Worm (Caenorhabditis elegans) whole organism, L1 larva: Measurements from ENCODE around the gene rpl-21.

Experiments
- ama-1 ChIP-seq: fragments of 150-350 bp; optimal IDR thresholded peaks from 2 replicates; lab custom pipeline; 2014
- blmp-1 ChIP-seq: fragments of 150-350 bp; optimal IDR thresholded peaks from 2 replicates; lab custom pipeline; 2014; ENCODE audit warnings: missing biosample characterization, missing genetic modification characterization
- ceh-90 ChIP-seq: sonication (generic microtip); optimal IDR thresholded peaks from 2 replicates; lab custom pipeline; 2016; ENCODE audit warnings: missing genetic modification characterization, missing compliant biosample characterization
- fkh-10 ChIP-seq: sonication (generic microtip); optimal IDR thresholded peaks from 2 replicates; lab custom pipeline; 2017; ENCODE audit warnings: missing biosample characterization, missing genetic modification reagents, missing genetic modification characterization
- fos-1 ChIP-seq: fragments of 150-350 bp; optimal IDR thresholded peaks from 2 replicates; lab custom pipeline; 2014; ENCODE audit warnings: missing biosample characterization, missing genetic modification characterization
- irx-1 ChIP-seq: sonication (generic microtip); optimal IDR thresholded peaks from 2 replicates; lab custom pipeline; 2016; ENCODE audit warnings: missing genetic modification characterization, missing compliant biosample characterization
- nhr-11 ChIP-seq: fragments of 150-350 bp; optimal IDR thresholded peaks from 2 replicates; lab custom pipeline; 2014; ENCODE audit warnings: missing biosample characterization, missing genetic modification characterization
- nhr-28 ChIP-seq: fragments of 150-350 bp; optimal IDR thresholded peaks from 2 replicates; lab custom pipeline; 2014; ENCODE audit warnings: missing biosample characterization, missing genetic modification characterization
- rnt-1 ChIP-seq: sonication (generic microtip); optimal IDR thresholded peaks from 2 replicates; lab custom pipeline; 2016; ENCODE audit warnings: mild to moderate bottlenecking, missing genetic modification characterization, moderate library complexity, missing compliant biosample characterization
- sptf-1 ChIP-seq: fragments of 150-350 bp; optimal IDR thresholded peaks from 2 replicates; lab custom pipeline; 2014; ENCODE audit warnings: missing biosample characterization, missing genetic modification characterization
- sup-37 ChIP-seq: fragments of 200-800 bp; sonication (Bioruptor generic); optimal IDR thresholded peaks from 2 replicates; lab custom pipeline; 2018; ENCODE audit warnings: mild to moderate bottlenecking, missing genetic modification characterization, missing compliant biosample characterization
- tbx-2 ChIP-seq: sonication (generic microtip); optimal IDR thresholded peaks from 2 replicates; lab custom pipeline; 2016; ENCODE audit warnings: missing genetic modification characterization, missing compliant biosample characterization
- unc-62 ChIP-seq: fragments of 150-350 bp; optimal IDR thresholded peaks from 2 replicates; lab custom pipeline; 2014; ENCODE audit warnings: missing biosample characterization, missing genetic modification reagents, missing genetic modification characterization
- ztf-11 ChIP-seq, 2 experiments: sonication (generic microtip); optimal IDR thresholded peaks; 2 replicates each; lab custom pipeline; 2016 to 2017; ENCODE audit warnings: missing genetic modification characterization in 2 of 2, missing biosample characterization in 1 of 2, missing compliant biosample characterization in 1 of 2

- TF ChIP-seq fkh-10 (GFP tag; lab: Kevin White, UChicago): no peak
- no peak for TF ChIP-seq ama-1 (lab: Kevin White, UChicago)
- TF ChIP-seq unc-62 (GFP tag; lab: Kevin White, UChicago): no peak
- no peak for TF ChIP-seq blmp-1
- no peak for TF ChIP-seq nhr-28 (tag; lab: Kevin White, UChicago)
- peak; percentile 42 for TF ChIP-seq tbx-2 (tag; lab: Kevin White, UChicago)
- peak; percentile 16 for TF ChIP-seq sup-37 (GFP tag; lab: Kevin White, UChicago)
- TF ChIP-seq ztf-11 (tag; optimal IDR thresholded peaks at IDR 0.05; lab: Kevin White, UChicago): no peak
- no peak for TF ChIP-seq fos-1 (tag; lab: Kevin White, UChicago)
- TF ChIP-seq rnt-1: peak; percentile 3
- no peak for TF ChIP-seq ceh-90 (tag; lab: Kevin White, UChicago)
- TF ChIP-seq irx-1: no peak
- TF ChIP-seq nhr-11 (tag; lab: Kevin White, UChicago): no peak
- no peak for TF ChIP-seq sptf-1 (tag; lab: Kevin White, UChicago)
Measured at ce11 chrIII:8136517-8137099, 6.6 kb upstream of the rpl-21 start.
